Worm (Caenorhabditis elegans) whole organism, L1 larva: Measurements from ENCODE around the gene Y54G2A.7.

ENCODE experiments used
- aly-2 ChIP-seq: fragments of 150-350 bp; optimal IDR thresholded peaks from 2 replicates; lab custom pipeline; 2014; ENCODE audit warnings: missing biosample characterization, missing genetic modification characterization
- blmp-1 ChIP-seq: fragments of 150-350 bp; optimal IDR thresholded peaks from 2 replicates; lab custom pipeline; 2014; ENCODE audit warnings: missing biosample characterization, missing genetic modification characterization
- elt-2 ChIP-seq: sonication (generic microtip); optimal IDR thresholded peaks from 2 replicates; lab custom pipeline; 2016; ENCODE audit warnings: missing genetic modification characterization, mild to moderate bottlenecking, inconsistent platforms, missing compliant biosample characterization, missing genetic modification reagents
- fkh-10 ChIP-seq: sonication (generic microtip); optimal IDR thresholded peaks from 2 replicates; lab custom pipeline; 2017; ENCODE audit warnings: missing biosample characterization, missing genetic modification reagents, missing genetic modification characterization
- lin-13 ChIP-seq: fragments of 150-350 bp; optimal IDR thresholded peaks from 2 replicates; lab custom pipeline; 2014; ENCODE audit warnings: missing biosample characterization, missing genetic modification reagents, missing genetic modification characterization
- lin-39 ChIP-seq: fragments of 150-350 bp; optimal IDR thresholded peaks from 2 replicates; lab custom pipeline; 2014; ENCODE audit warnings: missing biosample characterization, missing genetic modification reagents, missing genetic modification characterization
- rnt-1 ChIP-seq: sonication (generic microtip); optimal IDR thresholded peaks from 2 replicates; lab custom pipeline; 2016; ENCODE audit warnings: mild to moderate bottlenecking, missing genetic modification characterization, moderate library complexity, missing compliant biosample characterization

DNA sequence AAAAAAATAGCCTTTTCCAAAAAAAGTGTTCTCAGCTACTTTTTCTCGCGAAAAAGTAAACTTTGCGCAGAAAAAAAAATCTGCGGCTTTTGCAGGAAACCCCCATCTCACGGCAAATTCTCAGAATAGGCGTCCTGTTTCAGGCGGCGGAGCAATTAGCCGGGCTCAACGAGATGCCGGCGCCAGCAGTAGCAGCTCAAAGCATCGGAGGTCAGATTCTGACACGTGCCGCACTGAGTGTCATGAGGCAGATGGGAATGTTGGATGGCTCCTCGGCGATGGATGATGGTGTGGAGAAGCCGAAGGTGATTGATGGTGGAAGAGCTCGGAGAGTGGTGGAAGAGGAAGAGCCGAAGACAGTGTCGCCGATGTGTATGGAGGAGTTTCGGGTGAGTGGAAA is 48.8 kb downstream of the Y54G2A.7 start:
- no peak for TF ChIP-seq elt-2
- no peak for TF ChIP-seq lin-13
- TF ChIP-seq rnt-1 (tag; lab: Kevin White, UChicago), result no peak
- no peak for TF ChIP-seq blmp-1 (tag; lab: Kevin White, UChicago)
- no peak for TF ChIP-seq aly-2 (tag; lab: Kevin White, UChicago)
- TF ChIP-seq lin-39, result no peak
- TF ChIP-seq fkh-10 (GFP tag; lab: Kevin White, UChicago), result no peak
